Fruit fly (Drosophila melanogaster): ENCODE results near the gene PGAP5.
A peak's percentile ranks its signal among the peaks of the same experiment; 100 is the strongest.

PGAP5 gene

dm6 chr2L:8212666-8213270, 14.1 kb downstream of the PGAP5 start, which contains the start of the genes CG8372 and CG8360 (continued):
- peak; percentile 96 for TF ChIP-seq Sox100B (GFP tag; optimal IDR thresholded peaks at IDR 0.05)
- peak; percentile 98 for TF ChIP-seq ATbp (GFP tag; optimal IDR thresholded peaks at IDR 0.05)
- peak; percentile 97 for TF ChIP-seq MTF-1 (GFP tag; optimal IDR thresholded peaks at IDR 0.05; ENCODE audit: borderline replicate concordance)
- TF ChIP-seq ranshi (GFP tag; IDR thresholded peaks at IDR 0.05), result peak; percentile 99
- peak; percentile 75 for TF ChIP-seq CG13287 (GFP tag; IDR thresholded peaks at IDR 0.05; ENCODE audit: partially characterized antibody)
- TF ChIP-seq hbn (GFP tag; IDR thresholded peaks at IDR 0.05; ENCODE audit: partially characterized antibody), result no peak; the same call in 1 of the 2 replicates
- TF ChIP-seq dati (GFP tag; IDR thresholded peaks at IDR 0.05), result peak; percentile 99
- peak; percentile 100 for TF ChIP-seq Xbp1 (GFP tag; optimal IDR thresholded peaks at IDR 0.05)
- TF ChIP-seq CG9727 (GFP tag; optimal IDR thresholded peaks at IDR 0.05), result peak; percentile 98
- TF ChIP-seq CG7372 (GFP tag; IDR thresholded peaks at IDR 0.05), result peak; percentile 99
- TF ChIP-seq CG32532 (GFP tag; IDR thresholded peaks at IDR 0.05), result peak; percentile 99
- peak; percentile 95 for TF ChIP-seq Neu2 (GFP tag; optimal IDR thresholded peaks at IDR 0.05; ENCODE audit: borderline replicate concordance)
- TF ChIP-seq h (optimal IDR thresholded peaks at IDR 0.05), result no peak
- TF ChIP-seq CG12071 (GFP tag; optimal IDR thresholded peaks at IDR 0.05), result peak; percentile 99
- TF ChIP-seq CG18011 (GFP tag; optimal IDR thresholded peaks at IDR 0.05), result peak; percentile 93
- no peak for TF ChIP-seq zen2 (GFP tag; IDR thresholded peaks at IDR 0.05; ENCODE audit: partially characterized antibody)
- TF ChIP-seq sob (GFP tag; IDR thresholded peaks at IDR 0.05), result peak; percentile 99
- peak; percentile 98 for TF ChIP-seq CG13296 (GFP tag; optimal IDR thresholded peaks at IDR 0.05)
- TF ChIP-seq corto (GFP tag; optimal IDR thresholded peaks at IDR 0.05), result peak; percentile 99
- peak; percentile 94 for TF ChIP-seq sd (tag; optimal IDR thresholded peaks at IDR 0.05)
- TF ChIP-seq CG33557 (GFP tag; optimal IDR thresholded peaks at IDR 0.05), result peak; percentile 95
- TF ChIP-seq inv (GFP tag; IDR thresholded peaks at IDR 0.05; ENCODE audit: partially characterized antibody), result peak; percentile 46; the same call in 1 of the 2 replicates
- peak; percentile 97 for TF ChIP-seq croc (GFP tag; conservative IDR thresholded peaks at IDR 0.05)
- peak; percentile 97 for TF ChIP-seq CrebB (tag; optimal IDR thresholded peaks at IDR 0.05)
- TF ChIP-seq dan (GFP tag; IDR thresholded peaks at IDR 0.05), result peak; percentile 96
- TF ChIP-seq CG11085 (GFP tag; IDR thresholded peaks at IDR 0.05), result peak; percentile 98
- TF ChIP-seq CkIIα-i1 (GFP tag; IDR thresholded peaks at IDR 0.05), result peak; percentile 92
- peak; percentile 97 for TF ChIP-seq CG8388 (GFP tag; optimal IDR thresholded peaks at IDR 0.05)
- peak; percentile 99 for TF ChIP-seq maf-S (GFP tag; optimal IDR thresholded peaks at IDR 0.05)
- peak; percentile 97 for TF ChIP-seq CG3407 (GFP tag; optimal IDR thresholded peaks at IDR 0.05)
- peak; percentile 98 for TF ChIP-seq trh (GFP tag; optimal IDR thresholded peaks at IDR 0.05)
- TF ChIP-seq fu2 (GFP tag; optimal IDR thresholded peaks at IDR 0.05), result peak; percentile 99
- TF ChIP-seq unpg (GFP tag; optimal IDR thresholded peaks at IDR 0.05), result peak; percentile 99
- peak; percentile 92 for TF ChIP-seq twi (tag; optimal IDR thresholded peaks at IDR 0.05)
- TF ChIP-seq CG10366 (GFP tag; IDR thresholded peaks at IDR 0.05), result peak; percentile 99
- peak; percentile 99 for TF ChIP-seq CG6272 (GFP tag; IDR thresholded peaks at IDR 0.05)
- TF ChIP-seq mirr (GFP tag; optimal IDR thresholded peaks at IDR 0.05), result peak; percentile 99
- TF ChIP-seq CG8359 (GFP tag; optimal IDR thresholded peaks at IDR 0.05; ENCODE audit: borderline replicate concordance), result peak; percentile 93
- peak; percentile 99 for TF ChIP-seq CG2120 (GFP tag; optimal IDR thresholded peaks at IDR 0.05)
- TF ChIP-seq CG18262 (tag; optimal IDR thresholded peaks at IDR 0.05), result peak; percentile 98
- peak; percentile 100 for TF ChIP-seq vvl (GFP tag; IDR thresholded peaks at IDR 0.05)
- peak; percentile 33; the same call in 1 of the 2 replicates for TF ChIP-seq Bgb (GFP tag; IDR thresholded peaks at IDR 0.05; ENCODE audit: partially characterized antibody)
- peak; percentile 99 for TF ChIP-seq ken (GFP tag; IDR thresholded peaks at IDR 0.05)
- no peak for TF ChIP-seq br (optimal IDR thresholded peaks at IDR 0.05)
- peak; percentile 97 for TF ChIP-seq CG6765 (GFP tag; optimal IDR thresholded peaks at IDR 0.05)
- peak; percentile 98 for TF ChIP-seq CG2875 (GFP tag; optimal IDR thresholded peaks at IDR 0.05)
- TF ChIP-seq zfh2 (GFP tag; optimal IDR thresholded peaks at IDR 0.05), result peak; percentile 99
- peak; percentile 98 for TF ChIP-seq Oaz (GFP tag; IDR thresholded peaks at IDR 0.05)
- TF ChIP-seq ab (GFP tag; optimal IDR thresholded peaks at IDR 0.05), result peak; percentile 99
- TF ChIP-seq row (GFP tag; IDR thresholded peaks at IDR 0.05), result peak; percentile 100
